Worm (Caenorhabditis elegans): Measurements from ENCODE around the gene T06C12.9.

Gene T06C12.9

DNA sequence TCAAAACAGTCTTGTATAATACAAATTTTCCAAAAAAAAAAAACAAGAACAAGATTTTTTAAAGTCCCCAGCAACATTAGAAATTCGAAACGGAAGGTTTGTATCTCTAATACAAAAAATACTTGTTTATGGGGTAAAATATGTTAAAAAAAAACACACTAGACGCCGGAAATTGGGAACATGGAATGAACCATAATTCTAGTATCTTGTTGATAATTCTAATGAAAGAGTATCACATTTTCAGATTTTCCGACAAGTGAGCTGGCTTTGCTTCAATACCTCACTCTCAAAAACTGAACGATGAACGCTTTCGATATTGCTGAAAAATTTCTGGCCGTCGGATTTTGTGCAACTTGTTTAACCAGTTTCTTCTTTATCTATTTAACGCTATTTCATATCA, 11.8 kb upstream of the T06C12.9 start, which contains the start of gene str-60:
str-60 (plus strand) TSS at position 301 of the 400 bp plus-strand sequence.
- no peak for TF ChIP-seq unc-62 (GFP tag; optimal IDR thresholded peaks at IDR 0.05)
- TF ChIP-seq lin-13 (tag; optimal IDR thresholded peaks at IDR 0.05): no peak
- no peak for TF ChIP-seq flh-1 (GFP tag; optimal IDR thresholded peaks at IDR 0.05)
- no peak for TF ChIP-seq nhr-237 (tag; optimal IDR thresholded peaks at IDR 0.05)
- no peak for TF ChIP-seq tbx-8 (GFP tag; optimal IDR thresholded peaks at IDR 0.05)

DNA sequence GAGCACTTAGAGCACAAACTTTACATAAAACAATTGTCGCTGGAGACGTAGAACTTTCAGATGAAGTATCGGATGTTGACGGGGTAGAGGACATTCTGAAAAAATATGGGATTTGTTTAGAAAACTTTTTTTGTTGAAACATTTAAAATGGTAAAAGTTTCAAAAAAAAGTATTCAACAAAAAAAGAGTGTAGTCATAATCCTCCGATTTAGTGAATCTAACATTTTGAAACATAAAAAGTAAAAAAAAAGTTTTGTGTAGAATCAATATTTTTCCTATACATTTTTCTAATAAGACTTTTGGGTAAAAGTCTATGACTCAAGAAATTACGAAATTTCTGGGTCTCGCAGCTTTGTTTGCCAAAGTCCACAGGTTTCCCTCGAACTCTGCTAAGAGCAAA, 10.8 kb upstream of the T06C12.9 start, which contains the start of gene nhr-213:
nhr-213 (minus strand) TSS at position 101 of the 400 bp plus-strand sequence.
- TF ChIP-seq ham-2 (GFP tag; optimal IDR thresholded peaks at IDR 0.05) (no peak), nhr-12 (tag; optimal IDR thresholded peaks at IDR 0.05) (no peak), nhr-28 (tag; optimal IDR thresholded peaks at IDR 0.05) (no peak), flh-1 (GFP tag; optimal IDR thresholded peaks at IDR 0.05) (no peak), lsy-2 (tag; optimal IDR thresholded peaks at IDR 0.05) (no peak), drap-1 (GFP tag; optimal IDR thresholded peaks at IDR 0.05) (no peak), M03D4.4 (tag; optimal IDR thresholded peaks at IDR 0.05) (no peak), ceh-39 (tag; optimal IDR thresholded peaks at IDR 0.05) (no peak), ceh-83 (GFP tag; optimal IDR thresholded peaks at IDR 0.05) (no peak), lin-32 (GFP tag; optimal IDR thresholded peaks at IDR 0.05) (no peak), nhr-237 (tag; optimal IDR thresholded peaks at IDR 0.05) (no peak), cnd-1 (tag; optimal IDR thresholded peaks at IDR 0.05) (no peak), nhr-76 (tag; optimal IDR thresholded peaks at IDR 0.05) (no peak)

DNA sequence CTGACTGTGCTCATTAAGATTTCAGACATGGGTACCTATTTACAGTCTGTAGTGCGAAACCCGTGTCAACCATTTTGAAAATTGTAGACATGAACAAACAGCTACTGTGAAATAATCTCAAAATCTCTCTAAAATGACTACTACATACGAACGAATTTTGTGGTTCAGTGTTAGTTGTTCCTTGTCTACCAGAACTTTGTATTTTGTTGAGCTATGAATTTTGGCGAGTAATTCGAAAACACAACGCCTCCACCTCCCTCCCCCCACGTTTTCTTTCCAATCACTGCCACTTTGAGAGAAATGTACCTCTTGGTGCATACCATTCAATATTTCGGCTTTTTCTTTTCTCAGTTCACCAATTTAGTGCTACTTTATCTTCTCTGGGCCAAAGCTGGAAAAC, 6.8 kb upstream of the T06C12.9 start, which contains the start of gene T06C12.11:
T06C12.11 (plus strand) TSS at position 301 of the 400 bp plus-strand sequence.
- TF ChIP-seq ceh-83 (GFP tag; optimal IDR thresholded peaks at IDR 0.05) (no peak), lin-32 (GFP tag; optimal IDR thresholded peaks at IDR 0.05) (no peak), ces-1 (GFP tag; optimal IDR thresholded peaks at IDR 0.05) (no peak), nhr-28 (tag; optimal IDR thresholded peaks at IDR 0.05) (no peak), cnd-1 (tag; optimal IDR thresholded peaks at IDR 0.05) (no peak)

DNA sequence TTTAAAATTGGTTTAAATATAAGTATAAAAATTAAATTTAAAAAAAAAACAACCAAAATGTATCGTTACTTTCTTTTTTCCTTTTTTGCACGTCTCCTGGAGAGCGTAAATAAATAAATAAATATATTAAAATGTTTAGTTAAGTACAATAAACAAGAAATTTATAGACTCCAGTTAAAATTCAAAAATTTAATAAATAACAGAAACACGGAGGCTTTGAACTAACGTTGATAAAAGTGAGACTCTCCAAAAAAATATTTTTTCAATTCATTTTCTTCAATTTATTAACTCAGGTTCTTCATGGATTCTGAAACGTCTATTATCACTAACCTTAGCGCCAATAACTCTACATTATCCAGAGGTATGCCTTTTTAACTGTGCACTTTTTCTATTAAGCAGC, 5.9 kb upstream of the T06C12.9 start, which contains the start of gene T06C12.12:
T06C12.12 (plus strand) TSS at position 301 of the 400 bp plus-strand sequence.
- TF ChIP-seq lin-32 (GFP tag; optimal IDR thresholded peaks at IDR 0.05) (no peak), unc-62 (GFP tag; optimal IDR thresholded peaks at IDR 0.05) (no peak), nhr-76 (tag; optimal IDR thresholded peaks at IDR 0.05) (no peak), lin-13 (tag; optimal IDR thresholded peaks at IDR 0.05) (no peak), M03D4.4 (tag; optimal IDR thresholded peaks at IDR 0.05) (no peak), mls-2 (tag; optimal IDR thresholded peaks at IDR 0.05) (no peak), mep-1 (tag; optimal IDR thresholded peaks at IDR 0.05) (no peak), cnd-1 (tag; optimal IDR thresholded peaks at IDR 0.05) (no peak), bed-3 (GFP tag; optimal IDR thresholded peaks at IDR 0.05) (no peak), unc-120 (tag; optimal IDR thresholded peaks at IDR 0.05; ENCODE audit: poor library complexity, severe bottlenecking) (no peak), sem-2 (GFP tag; optimal IDR thresholded peaks at IDR 0.05) (no peak), pha-4 (tag; optimal IDR thresholded peaks at IDR 0.05) (no peak), nhr-28 (tag; optimal IDR thresholded peaks at IDR 0.05) (no peak), sptf-1 (tag; optimal IDR thresholded peaks at IDR 0.05) (no peak), elt-3 (tag; optimal IDR thresholded peaks at IDR 0.05) (no peak), unc-39 (tag; optimal IDR thresholded peaks at IDR 0.05) (no peak), hlh-1 (tag; optimal IDR thresholded peaks at IDR 0.05) (no peak), lsy-2 (tag; optimal IDR thresholded peaks at IDR 0.05) (no peak), ham-2 (GFP tag; optimal IDR thresholded peaks at IDR 0.05) (no peak), snpc-4 (tag; optimal IDR thresholded peaks at IDR 0.05) (no peak)

DNA sequence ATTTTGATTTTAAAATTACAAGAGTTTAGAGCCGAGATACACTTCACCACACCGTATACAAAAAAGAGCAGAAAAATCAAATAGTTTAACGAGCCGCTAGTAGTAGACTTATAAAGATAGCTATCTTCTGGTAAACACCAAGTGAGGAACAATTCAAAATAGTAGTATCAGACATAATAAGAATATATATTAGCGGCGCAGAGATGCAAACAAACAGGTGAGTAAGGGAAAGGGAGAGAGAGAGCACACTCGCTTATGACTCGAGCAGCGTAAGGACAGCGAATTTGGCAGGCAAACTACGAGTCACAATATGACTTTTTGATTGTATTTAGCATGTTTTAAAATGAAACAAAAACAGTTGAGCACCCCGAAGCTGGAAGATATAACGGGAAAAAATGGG, 5.4 kb upstream of the T06C12.9 start:
- TF ChIP-seq elt-3 (tag; optimal IDR thresholded peaks at IDR 0.05) (no peak), mls-2 (tag; optimal IDR thresholded peaks at IDR 0.05) (no peak), lsy-2 (tag; optimal IDR thresholded peaks at IDR 0.05) (no peak), nhr-12 (tag; optimal IDR thresholded peaks at IDR 0.05) (no peak), mab-5 (tag; optimal IDR thresholded peaks at IDR 0.05) (no peak), nhr-76 (tag; optimal IDR thresholded peaks at IDR 0.05) (no peak), ham-2 (GFP tag; optimal IDR thresholded peaks at IDR 0.05) (no peak), nhr-2 (tag; optimal IDR thresholded peaks at IDR 0.05) (no peak), unc-62 (GFP tag; optimal IDR thresholded peaks at IDR 0.05) (no peak), drap-1 (GFP tag; optimal IDR thresholded peaks at IDR 0.05) (no peak), unc-120 (tag; optimal IDR thresholded peaks at IDR 0.05; ENCODE audit: poor library complexity, severe bottlenecking) (no peak), zip-8 (tag; optimal IDR thresholded peaks at IDR 0.05) (no peak), mep-1 (tag; optimal IDR thresholded peaks at IDR 0.05) (no peak), hlh-1 (tag; optimal IDR thresholded peaks at IDR 0.05) (no peak), cnd-1 (tag; optimal IDR thresholded peaks at IDR 0.05) (no peak), blmp-1 (tag; optimal IDR thresholded peaks at IDR 0.05) (no peak), lin-32 (GFP tag; optimal IDR thresholded peaks at IDR 0.05) (no peak), ces-1 (GFP tag; optimal IDR thresholded peaks at IDR 0.05) (no peak), ceh-43 (GFP tag; optimal IDR thresholded peaks at IDR 0.05) (no peak), ceh-83 (GFP tag; optimal IDR thresholded peaks at IDR 0.05) (no peak)

All from whole organism, mixed stage, embryonic.